Worm (Caenorhabditis elegans) whole organism, mixed stage, embryonic: ENCODE data around the gene gcy-1.

Source experiments
- M03D4.4 ChIP-seq: sonication (generic microtip); optimal IDR thresholded peaks from 2 replicates; lab custom pipeline; 2017; ENCODE audit warnings: mild to moderate bottlenecking, missing genetic modification characterization, missing compliant biosample characterization
- bed-3 ChIP-seq: fragments of 200-800 bp; sonication (Bioruptor generic); optimal IDR thresholded peaks from 3 replicates; lab custom pipeline; 2018; ENCODE audit warnings: mild to moderate bottlenecking, missing genetic modification characterization, moderate library complexity, missing compliant biosample characterization
- blmp-1 ChIP-seq: fragments of 150-350 bp; optimal IDR thresholded peaks from 2 replicates; lab custom pipeline; 2014; ENCODE audit warnings: missing biosample characterization, missing genetic modification characterization
- ceh-39 ChIP-seq: fragments of 150-350 bp; optimal IDR thresholded peaks from 2 replicates; lab custom pipeline; 2014; ENCODE audit warnings: missing biosample characterization, missing genetic modification characterization
- ceh-43 ChIP-seq: fragments of 200-800 bp; sonication (Bioruptor generic); optimal IDR thresholded peaks from 2 replicates; lab custom pipeline; 2018; ENCODE audit warnings: mild to moderate bottlenecking, missing genetic modification characterization, moderate library complexity, missing compliant biosample characterization
- ceh-83 ChIP-seq: fragments of 200-800 bp; sonication (Bioruptor generic); optimal IDR thresholded peaks from 2 replicates; lab custom pipeline; 2018; ENCODE audit warnings: mild to moderate bottlenecking, missing genetic modification characterization, missing compliant biosample characterization
- ces-1 ChIP-seq: fragments of 150-350 bp; optimal IDR thresholded peaks from 2 replicates; lab custom pipeline; 2014; ENCODE audit warnings: missing biosample characterization, missing genetic modification reagents, missing genetic modification characterization
- cnd-1 ChIP-seq: fragments of 200-800 bp; sonication (Bioruptor generic); optimal IDR thresholded peaks from 2 replicates; lab custom pipeline; 2018; ENCODE audit warnings: mild to moderate bottlenecking, missing genetic modification characterization, missing compliant biosample characterization
- drap-1 ChIP-seq: fragments of 200-800 bp; sonication (Bioruptor generic); optimal IDR thresholded peaks from 3 replicates; lab custom pipeline; 2018; ENCODE audit warnings: mild to moderate bottlenecking, missing genetic modification characterization, missing compliant biosample characterization
- elt-1 ChIP-seq: sonication (generic microtip); optimal IDR thresholded peaks from 2 replicates; lab custom pipeline; 2017; ENCODE audit warnings: missing genetic modification characterization, mild to moderate bottlenecking, missing compliant biosample characterization, antibody characterized with exemption, moderate library complexity, borderline replicate concordance; ENCODE audit not compliant: insufficient read depth
- elt-3 ChIP-seq: fragments of 150-350 bp; optimal IDR thresholded peaks from 2 replicates; lab custom pipeline; 2014; ENCODE audit warnings: missing biosample characterization, missing genetic modification characterization
- flh-1 ChIP-seq: fragments of 200-800 bp; sonication (Bioruptor generic); optimal IDR thresholded peaks from 2 replicates; lab custom pipeline; 2018; ENCODE audit warnings: mild to moderate bottlenecking, missing genetic modification characterization, moderate library complexity, missing compliant biosample characterization
- ham-2 ChIP-seq: fragments of 200-800 bp; sonication (Bioruptor generic); optimal IDR thresholded peaks from 2 replicates; lab custom pipeline; 2018; ENCODE audit warnings: mild to moderate bottlenecking, missing genetic modification characterization, missing compliant biosample characterization
- hlh-1 ChIP-seq: fragments of 150-350 bp; optimal IDR thresholded peaks from 2 replicates; lab custom pipeline; 2014; ENCODE audit warnings: missing biosample characterization, missing genetic modification reagents, missing genetic modification characterization
- lin-32 ChIP-seq: fragments of 200-800 bp; sonication (Bioruptor generic); optimal IDR thresholded peaks from 2 replicates; lab custom pipeline; 2018; ENCODE audit warnings: mild to moderate bottlenecking, missing genetic modification characterization, missing compliant biosample characterization
- lsy-2 ChIP-seq: fragments of 150-350 bp; optimal IDR thresholded peaks from 2 replicates; lab custom pipeline; 2014; ENCODE audit warnings: missing biosample characterization, missing genetic modification characterization
- mab-5 ChIP-seq: fragments of 150-350 bp; optimal IDR thresholded peaks from 2 replicates; lab custom pipeline; 2014; ENCODE audit warnings: missing biosample characterization, missing genetic modification characterization
- mep-1 ChIP-seq: fragments of 150-350 bp; optimal IDR thresholded peaks from 2 replicates; lab custom pipeline; 2017; ENCODE audit warnings: missing biosample characterization, missing genetic modification reagents, missing genetic modification characterization, inconsistent platforms
- mls-2 ChIP-seq: sonication (generic microtip); optimal IDR thresholded peaks from 2 replicates; lab custom pipeline; 2016; ENCODE audit warnings: mild to moderate bottlenecking, missing genetic modification characterization, moderate library complexity, missing compliant biosample characterization
- nhr-12 ChIP-seq: fragments of 150-350 bp; optimal IDR thresholded peaks from 2 replicates; lab custom pipeline; 2014; ENCODE audit warnings: missing biosample characterization, missing genetic modification characterization
- nhr-2 ChIP-seq: fragments of 150-350 bp; optimal IDR thresholded peaks from 2 replicates; lab custom pipeline; 2014; ENCODE audit warnings: missing biosample characterization, missing genetic modification characterization
- nhr-237 ChIP-seq: fragments of 150-350 bp; optimal IDR thresholded peaks from 2 replicates; lab custom pipeline; 2014; ENCODE audit warnings: missing biosample characterization, missing genetic modification characterization
- nhr-28 ChIP-seq: fragments of 150-350 bp; optimal IDR thresholded peaks from 2 replicates; lab custom pipeline; 2014; ENCODE audit warnings: missing biosample characterization, missing genetic modification characterization
- pha-4 ChIP-seq: fragments of 150-350 bp; optimal IDR thresholded peaks from 2 replicates; lab custom pipeline; 2018; ENCODE audit warnings: missing biosample characterization, missing genetic modification reagents, missing genetic modification characterization
- sem-2 ChIP-seq: fragments of 200-800 bp; sonication (Bioruptor generic); optimal IDR thresholded peaks from 2 replicates; lab custom pipeline; 2018; ENCODE audit warnings: mild to moderate bottlenecking, missing genetic modification characterization, missing compliant biosample characterization
- snpc-4 ChIP-seq: fragments of 150-350 bp; optimal IDR thresholded peaks from 2 replicates; lab custom pipeline; 2014; ENCODE audit warnings: missing biosample characterization, missing genetic modification characterization
- sptf-1 ChIP-seq: sonication (generic microtip); optimal IDR thresholded peaks from 2 replicates; lab custom pipeline; 2017; ENCODE audit warnings: mild to moderate bottlenecking, missing genetic modification characterization, moderate library complexity, missing compliant biosample characterization
- tbx-8 ChIP-seq: fragments of 200-800 bp; sonication (Bioruptor generic); optimal IDR thresholded peaks from 2 replicates; lab custom pipeline; 2018; ENCODE audit warnings: mild to moderate bottlenecking, missing genetic modification characterization, moderate library complexity, missing compliant biosample characterization
- unc-120 ChIP-seq: sonication (generic microtip); optimal IDR thresholded peaks from 2 replicates; lab custom pipeline; 2017; ENCODE audit warnings: missing genetic modification characterization, missing compliant biosample characterization; ENCODE audit not compliant: poor library complexity, severe bottlenecking
- unc-62 ChIP-seq: fragments of 150-350 bp; optimal IDR thresholded peaks from 2 replicates; lab custom pipeline; 2014; ENCODE audit warnings: missing biosample characterization, missing genetic modification reagents, missing genetic modification characterization
- zip-8 ChIP-seq: fragments of 150-350 bp; optimal IDR thresholded peaks from 2 replicates; lab custom pipeline; 2014; ENCODE audit warnings: missing biosample characterization, missing genetic modification characterization
- ztf-11 ChIP-seq: fragments of 150-350 bp; optimal IDR thresholded peaks from 2 replicates; lab custom pipeline; 2014; ENCODE audit warnings: missing biosample characterization, missing genetic modification characterization

Gene gcy-1

DNA sequence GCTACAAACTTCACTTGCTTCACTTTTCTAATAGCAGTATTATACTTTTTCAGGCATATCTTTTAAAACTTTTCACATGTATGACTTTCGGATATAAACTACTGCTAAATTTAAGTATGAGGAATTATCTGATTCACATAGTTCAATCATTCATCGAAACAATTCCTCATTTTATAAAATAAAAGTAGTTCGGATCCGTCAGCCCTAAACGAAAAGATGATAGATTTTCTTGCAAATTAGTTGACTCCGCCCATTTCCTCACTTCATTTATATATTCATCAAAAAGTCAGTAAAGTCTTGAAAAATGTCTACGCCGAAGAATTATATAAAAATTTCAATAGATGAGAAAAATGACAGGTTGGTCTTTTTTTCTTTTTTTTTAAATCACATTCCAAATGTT lies 39.2 kb downstream of the gcy-1 start, which contains the start of gene chil-27:
Gene chil-27, plus strand, starts transcription at position 301 of the 400 bp plus-strand sequence.
- no peak for TF ChIP-seq unc-120 (tag; lab: Kevin White, UChicago)
- no peak for TF ChIP-seq elt-1
- TF ChIP-seq mab-5 (tag; lab: Kevin White, UChicago): no peak
- TF ChIP-seq nhr-237 (tag; lab: Kevin White, UChicago): no peak
- TF ChIP-seq bed-3: no peak
- TF ChIP-seq ztf-11: no peak
- no peak for TF ChIP-seq lsy-2 (tag; lab: Kevin White, UChicago)
- TF ChIP-seq sptf-1 (tag; lab: Kevin White, UChicago): no peak

- TF ChIP-seq ceh-39 (no peak), lin-32 (GFP tag; lab: Kevin White, UChicago) (no peak), ham-2 (GFP tag; lab: Kevin White, UChicago) (no peak), bed-3 (no peak), M03D4.4 (no peak)
These were observed 42.2 kb downstream of the gcy-1 start, which contains the start of the genes chil-25 and chil-26 for ce11 chrII:9474367-9475105. Gene chil-25, minus strand, starts transcription at chrII:9474467. Gene chil-26, plus strand, starts transcription at chrII:9475055.

DNA sequence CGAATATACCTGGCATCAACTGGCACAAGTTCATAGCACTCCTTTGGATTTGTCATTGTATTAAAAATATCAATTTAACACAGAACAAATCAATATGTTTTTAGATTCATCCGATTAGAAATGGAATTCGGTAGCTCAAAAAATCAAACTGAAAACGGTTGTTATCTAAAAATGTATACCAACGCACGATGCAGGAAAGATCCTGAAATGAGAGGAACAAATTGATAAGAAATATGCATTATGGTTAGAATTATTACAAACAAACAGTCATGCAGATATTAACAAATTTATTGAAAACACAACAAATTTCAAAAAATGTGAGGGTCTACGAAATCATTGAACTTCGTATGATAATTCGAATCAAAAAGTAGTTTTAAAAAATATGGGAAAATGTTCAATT lies 46.7 kb downstream of the gcy-1 start, which contains the start of gene T19H5.6:
Gene T19H5.6, minus strand, starts transcription at position 195 of the 400 bp plus-strand sequence.
- no peak for TF ChIP-seq nhr-237 (tag; lab: Kevin White, UChicago)
- TF ChIP-seq ces-1 (GFP tag; lab: Kevin White, UChicago): no peak
- no peak for TF ChIP-seq bed-3
- no peak for TF ChIP-seq unc-62 (GFP tag; lab: Kevin White, UChicago)
- no peak for TF ChIP-seq elt-3 (tag; lab: Kevin White, UChicago)
- TF ChIP-seq zip-8 (tag; lab: Kevin White, UChicago): no peak
- no peak for TF ChIP-seq flh-1 (GFP tag; lab: Kevin White, UChicago)
- no peak for TF ChIP-seq ham-2 (GFP tag; lab: Kevin White, UChicago)
- TF ChIP-seq hlh-1: no peak
- no peak for TF ChIP-seq mep-1 (tag; lab: Kevin White, UChicago)
- no peak for TF ChIP-seq lsy-2 (tag; lab: Kevin White, UChicago)
- no peak for TF ChIP-seq mls-2 (tag; lab: Kevin White, UChicago)

- no peak for TF ChIP-seq mab-5 (tag; lab: Kevin White, UChicago)
- TF ChIP-seq blmp-1 (tag; lab: Kevin White, UChicago): no peak
- no peak for TF ChIP-seq nhr-12 (tag; lab: Kevin White, UChicago)
- no peak for TF ChIP-seq pha-4
- TF ChIP-seq elt-1: no peak
- TF ChIP-seq ztf-11: no peak
- TF ChIP-seq nhr-2: no peak
- no peak for TF ChIP-seq ham-2 (GFP tag; lab: Kevin White, UChicago)
- no peak for TF ChIP-seq mep-1 (tag; lab: Kevin White, UChicago)
- TF ChIP-seq mls-2 (tag; lab: Kevin White, UChicago): no peak
- no peak for TF ChIP-seq tbx-8 (GFP tag; lab: Kevin White, UChicago)
- no peak for TF ChIP-seq drap-1 (GFP tag; lab: Kevin White, UChicago)
- TF ChIP-seq nhr-28 (tag; lab: Kevin White, UChicago): no peak
- no peak for TF ChIP-seq ceh-83
- TF ChIP-seq ceh-43: no peak
These were observed 48.3 kb downstream of the gcy-1 start, which contains the start of gene chil-23 for ce11 chrII:9468414-9468813. Gene chil-23, minus strand, starts transcription at chrII:9468611.

- TF ChIP-seq lin-32 (GFP tag; lab: Kevin White, UChicago) (no peak), cnd-1 (tag; lab: Kevin White, UChicago) (no peak), nhr-2 (no peak), blmp-1 (tag; lab: Kevin White, UChicago) (no peak), snpc-4 (no peak), lsy-2 (tag; lab: Kevin White, UChicago) (no peak), pha-4 (no peak), M03D4.4 (no peak), elt-1 (no peak), sem-2 (no peak), hlh-1 (no peak), sptf-1 (tag; lab: Kevin White, UChicago) (no peak)
These were observed 50.6 kb downstream of the gcy-1 start, which contains the start of gene chil-22 for ce11 chrII:9466095-9466494. Gene chil-22, minus strand, starts transcription at chrII:9466195.
